Worm (Caenorhabditis elegans) whole organism, mixed stage, embryonic: Measurements from ENCODE around the gene pqn-65.

Source experiments
- blmp-1 ChIP-seq: fragments of 150-350 bp; optimal IDR thresholded peaks from 2 replicates; lab custom pipeline; 2014; ENCODE audit warnings: missing biosample characterization, missing genetic modification characterization
- elt-3 ChIP-seq: fragments of 150-350 bp; optimal IDR thresholded peaks from 2 replicates; lab custom pipeline; 2014; ENCODE audit warnings: missing biosample characterization, missing genetic modification characterization
- lsy-2 ChIP-seq: fragments of 150-350 bp; optimal IDR thresholded peaks from 2 replicates; lab custom pipeline; 2014; ENCODE audit warnings: missing biosample characterization, missing genetic modification characterization
- mab-5 ChIP-seq: fragments of 150-350 bp; optimal IDR thresholded peaks from 2 replicates; lab custom pipeline; 2014; ENCODE audit warnings: missing biosample characterization, missing genetic modification characterization
- mls-2 ChIP-seq: sonication (generic microtip); optimal IDR thresholded peaks from 2 replicates; lab custom pipeline; 2016; ENCODE audit warnings: mild to moderate bottlenecking, missing genetic modification characterization, moderate library complexity, missing compliant biosample characterization
- nhr-2 ChIP-seq: fragments of 150-350 bp; optimal IDR thresholded peaks from 2 replicates; lab custom pipeline; 2014; ENCODE audit warnings: missing biosample characterization, missing genetic modification characterization
- nhr-237 ChIP-seq: fragments of 150-350 bp; optimal IDR thresholded peaks from 2 replicates; lab custom pipeline; 2014; ENCODE audit warnings: missing biosample characterization, missing genetic modification characterization
- nhr-76 ChIP-seq: sonication (generic microtip); optimal IDR thresholded peaks from 2 replicates; lab custom pipeline; 2017; ENCODE audit warnings: missing biosample characterization, missing genetic modification characterization
- pha-4 ChIP-seq: fragments of 150-350 bp; optimal IDR thresholded peaks from 2 replicates; lab custom pipeline; 2018; ENCODE audit warnings: missing biosample characterization, missing genetic modification reagents, missing genetic modification characterization
- snpc-4 ChIP-seq: fragments of 150-350 bp; optimal IDR thresholded peaks from 2 replicates; lab custom pipeline; 2014; ENCODE audit warnings: missing biosample characterization, missing genetic modification characterization
- unc-62 ChIP-seq: fragments of 150-350 bp; optimal IDR thresholded peaks from 2 replicates; lab custom pipeline; 2014; ENCODE audit warnings: missing biosample characterization, missing genetic modification reagents, missing genetic modification characterization
- ztf-11 ChIP-seq: fragments of 150-350 bp; optimal IDR thresholded peaks from 2 replicates; lab custom pipeline; 2014; ENCODE audit warnings: missing biosample characterization, missing genetic modification characterization

DNA sequence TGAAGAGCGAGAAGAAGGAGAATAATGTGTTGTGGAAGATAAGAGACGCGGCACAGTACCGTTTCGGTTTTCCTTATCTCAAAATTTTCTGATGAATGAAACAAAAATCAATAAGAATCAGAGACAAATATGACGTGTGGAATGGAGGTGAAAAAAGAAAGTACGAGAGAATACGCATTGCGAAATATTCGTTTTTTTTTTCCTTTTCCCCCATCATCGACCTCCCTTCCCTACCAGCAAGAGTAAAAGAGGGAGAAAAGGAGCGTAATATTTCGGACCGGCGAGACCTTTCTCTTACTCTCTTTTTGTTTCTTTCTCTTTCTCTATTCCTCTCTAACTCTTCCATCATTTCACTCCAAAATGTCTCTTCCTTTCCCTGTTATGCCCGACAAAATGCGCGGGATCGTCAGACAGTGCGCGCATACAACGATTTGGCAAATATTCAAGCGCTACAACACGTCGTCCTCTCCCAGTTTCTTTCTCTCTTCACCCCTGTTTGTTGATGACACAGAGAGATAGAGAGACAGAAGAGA, 42.9 kb upstream of the pqn-65 start:
- peak; percentile 64 for TF ChIP-seq blmp-1 (tag; lab: Kevin White, UChicago)
- TF ChIP-seq mls-2 (tag; lab: Kevin White, UChicago) = no peak
- peak; percentile 12 for TF ChIP-seq unc-62 (GFP tag; lab: Kevin White, UChicago)
- peak; percentile 36 for TF ChIP-seq nhr-237 (tag; lab: Kevin White, UChicago)
- TF ChIP-seq nhr-76 (tag; lab: Kevin White, UChicago) = no peak
- no peak for TF ChIP-seq snpc-4 (tag; lab: Kevin White, UChicago)
- no peak for TF ChIP-seq nhr-2 (tag; lab: Kevin White, UChicago)
- TF ChIP-seq ztf-11 = no peak
- TF ChIP-seq pha-4 = peak; percentile 62
- TF ChIP-seq elt-3 (tag; lab: Kevin White, UChicago) = peak; percentile 67
- no peak for TF ChIP-seq mab-5 (tag; lab: Kevin White, UChicago)
- TF ChIP-seq lsy-2 (tag; lab: Kevin White, UChicago) = no peak
